Worm (Caenorhabditis elegans) whole organism, young adult: ENCODE data around the gene slc-17.7.

ENCODE experiments used
- B0019.2 ChIP-seq: fragments of 200-800 bp; sonication (Bioruptor generic); conservative IDR thresholded peaks from 2 replicates; pipeline ENCODE4 v1.3.6; 2022; ENCODE audit warnings: missing genetic modification reagents, missing genetic modification characterization, missing compliant biosample characterization
- B0261.1 ChIP-seq: sonication (generic microtip); optimal IDR thresholded peaks from 2 replicates; lab custom pipeline; 2016; ENCODE audit warnings: mild to moderate bottlenecking, missing genetic modification characterization, moderate library complexity, missing compliant biosample characterization
- F39B2.1 ChIP-seq: fragments of 200-800 bp; sonication (Bioruptor generic); IDR thresholded peaks from 2 replicates; pipeline ENCODE4 v1.3.6; 2022; ENCODE audit warnings: missing genetic modification reagents, missing genetic modification characterization, missing compliant biosample characterization
- F52B5.7 ChIP-seq: sonication (generic microtip); optimal IDR thresholded peaks from 2 replicates; lab custom pipeline; 2016; ENCODE audit warnings: mild to moderate bottlenecking, missing genetic modification characterization, missing compliant biosample characterization
- F55B11.4 ChIP-seq: sonication (generic microtip); optimal IDR thresholded peaks from 2 replicates; lab custom pipeline; 2016; ENCODE audit warnings: missing compliant biosample characterization, missing genetic modification characterization, borderline replicate concordance; ENCODE audit not compliant: insufficient read depth
- F57A8.1 ChIP-seq: fragments of 200-800 bp; sonication (Bioruptor generic); optimal IDR thresholded peaks from 2 replicates; lab custom pipeline; 2018; ENCODE audit warnings: mild to moderate bottlenecking, missing genetic modification characterization, moderate library complexity, missing compliant biosample characterization
- K11D2.4 ChIP-seq: fragments of 200-800 bp; sonication (Bioruptor generic); IDR thresholded peaks from 2 replicates; pipeline ENCODE4 v1.3.6; 2022; ENCODE audit warnings: missing genetic modification reagents, missing genetic modification characterization, missing compliant biosample characterization
- T26A5.8 ChIP-seq: sonication (generic microtip); optimal IDR thresholded peaks from 2 replicates; lab custom pipeline; 2016; ENCODE audit warnings: missing genetic modification characterization, missing compliant biosample characterization
- Y56A3A.18 ChIP-seq: fragments of 200-800 bp; sonication (Bioruptor generic); IDR thresholded peaks from 2 replicates; pipeline ENCODE4 v1.3.6; 2022; ENCODE audit warnings: missing genetic modification reagents, missing genetic modification characterization, missing compliant biosample characterization
- Y67H2A.10 ChIP-seq: fragments of 200-800 bp; sonication (Bioruptor generic); conservative IDR thresholded peaks from 2 replicates; pipeline ENCODE4 v1.3.6; 2022; ENCODE audit warnings: missing genetic modification reagents, missing genetic modification characterization, missing compliant biosample characterization
- Y95B8A.8 ChIP-seq: fragments of 200-800 bp; sonication (Bioruptor generic); IDR thresholded peaks from 2 replicates; pipeline ENCODE4 v1.3.6; 2022; ENCODE audit warnings: missing genetic modification reagents, missing genetic modification characterization, missing compliant biosample characterization
- athp-1 ChIP-seq: sonication (generic microtip); optimal IDR thresholded peaks from 2 replicates; lab custom pipeline; 2017; ENCODE audit warnings: mild to moderate bottlenecking, missing genetic modification characterization, missing compliant biosample characterization
- bed-2 ChIP-seq: fragments of 200-800 bp; sonication (Bioruptor generic); IDR thresholded peaks from 2 replicates; pipeline ENCODE4 v1.3.6; 2022; ENCODE audit warnings: missing genetic modification reagents, missing genetic modification characterization, missing compliant biosample characterization
- cebp-2 ChIP-seq: fragments of 200-800 bp; sonication (Bioruptor generic); IDR thresholded peaks from 2 replicates; pipeline ENCODE4 v1.3.6; 2022; ENCODE audit warnings: missing genetic modification characterization, missing compliant biosample characterization
- ceh-100 ChIP-seq: fragments of 200-800 bp; sonication (Bioruptor generic); IDR thresholded peaks from 2 replicates; pipeline ENCODE4 v1.3.6; 2022; ENCODE audit warnings: missing genetic modification reagents, missing genetic modification characterization, missing compliant biosample characterization
- egl-18 ChIP-seq: fragments of 200-800 bp; sonication (Bioruptor generic); IDR thresholded peaks from 2 replicates; pipeline ENCODE4 v1.3.6; 2022; ENCODE audit warnings: missing genetic modification reagents, missing genetic modification characterization, missing compliant biosample characterization
- him-1 ChIP-seq: sonication (generic microtip); optimal IDR thresholded peaks from 2 replicates; lab custom pipeline; 2016; ENCODE audit warnings: missing genotype, missing genetic modification reagents, missing genetic modification characterization, missing compliant biosample characterization
- let-526 ChIP-seq: fragments of 200-800 bp; sonication (Bioruptor generic); IDR thresholded peaks from 2 replicates; pipeline ENCODE4 v1.3.6; 2022; ENCODE audit warnings: missing genetic modification reagents, missing genetic modification characterization, missing compliant biosample characterization
- lin-26 ChIP-seq: fragments of 200-800 bp; sonication (Bioruptor generic); IDR thresholded peaks from 2 replicates; pipeline ENCODE4 v1.3.6; 2022; ENCODE audit warnings: missing genetic modification reagents, missing genetic modification characterization, missing compliant biosample characterization
- madf-3 ChIP-seq: fragments of 200-800 bp; sonication (Bioruptor generic); IDR thresholded peaks from 2 replicates; pipeline ENCODE4 v1.3.6; 2022; ENCODE audit warnings: missing genetic modification reagents, missing genetic modification characterization, missing compliant biosample characterization
- madf-8 ChIP-seq: fragments of 200-800 bp; sonication (Bioruptor generic); conservative IDR thresholded peaks from 2 replicates; pipeline ENCODE4 v1.3.6; 2022; ENCODE audit warnings: missing genetic modification reagents, missing genetic modification characterization, missing compliant biosample characterization
- mel-28 ChIP-seq: sonication (generic microtip); optimal IDR thresholded peaks from 2 replicates; lab custom pipeline; 2016; ENCODE audit warnings: borderline replicate concordance, mild to moderate bottlenecking, missing genetic modification characterization, missing compliant biosample characterization
- mes-4 ChIP-seq: sonication (generic microtip); optimal IDR thresholded peaks from 2 replicates; lab custom pipeline; 2016; ENCODE audit warnings: missing genotype, missing genetic modification characterization, missing compliant biosample characterization
- nfyb-1 ChIP-seq: fragments of 200-800 bp; sonication (Bioruptor generic); IDR thresholded peaks from 2 replicates; pipeline ENCODE4 v1.3.6; 2022; ENCODE audit warnings: missing genetic modification reagents, missing genetic modification characterization, missing compliant biosample characterization
- nhr-120 ChIP-seq: fragments of 200-800 bp; sonication (Bioruptor generic); IDR thresholded peaks from 2 replicates; pipeline ENCODE4 v1.3.6; 2022; ENCODE audit warnings: missing genetic modification characterization, missing compliant biosample characterization
- nhr-80 ChIP-seq: sonication (generic microtip); optimal IDR thresholded peaks from 2 replicates; lab custom pipeline; 2016; ENCODE audit warnings: missing genetic modification characterization, missing compliant biosample characterization
- rcor-1 ChIP-seq: fragments of 200-800 bp; sonication (Bioruptor generic); IDR thresholded peaks from 2 replicates; pipeline ENCODE4 v1.3.6; 2022; ENCODE audit warnings: missing genetic modification reagents, missing genetic modification characterization, missing compliant biosample characterization
- rec-8 ChIP-seq, 2 experiments: sonication (generic microtip); optimal IDR thresholded peaks; 2 replicates each; lab custom pipeline; 2016; ENCODE audit warnings: mild to moderate bottlenecking in 2 of 2, missing genetic modification characterization in 2 of 2, missing genetic modification reagents in 2 of 2, missing genotype in 2 of 2, missing biosample characterization in 1 of 2, missing compliant biosample characterization in 1 of 2, moderate library complexity in 1 of 2
- repo-1 ChIP-seq: sonication (generic microtip); optimal IDR thresholded peaks from 2 replicates; lab custom pipeline; 2017; ENCODE audit warnings: mild to moderate bottlenecking, missing genetic modification characterization, missing compliant biosample characterization
- snpc-3.4 ChIP-seq: sonication (generic microtip); optimal IDR thresholded peaks from 2 replicates; lab custom pipeline; 2017; ENCODE audit warnings: missing genetic modification characterization, mild to moderate bottlenecking, missing compliant biosample characterization, antibody characterized with exemption, moderate library complexity, missing genotype, missing genetic modification reagents
- tbp1 ChIP-seq: fragments of 200-800 bp; sonication (Bioruptor generic); optimal IDR thresholded peaks from 2 replicates; lab custom pipeline; 2018; ENCODE audit warnings: mild to moderate bottlenecking, missing genetic modification characterization, missing compliant biosample characterization
- tlf-1 ChIP-seq: fragments of 200-800 bp; sonication (Bioruptor generic); optimal IDR thresholded peaks from 2 replicates; lab custom pipeline; 2018; ENCODE audit warnings: mild to moderate bottlenecking, missing genetic modification characterization, missing compliant biosample characterization
- unc-130 ChIP-seq: sonication (generic microtip); optimal IDR thresholded peaks from 2 replicates; lab custom pipeline; 2016; ENCODE audit warnings: missing genetic modification reagents, missing genetic modification characterization, missing compliant biosample characterization
- zim-3 ChIP-seq: sonication (generic microtip); optimal IDR thresholded peaks from 2 replicates; lab custom pipeline; 2017; ENCODE audit warnings: mild to moderate bottlenecking, missing genetic modification characterization, moderate library complexity, missing compliant biosample characterization
- ztf-25 ChIP-seq: fragments of 200-800 bp; sonication (Bioruptor generic); IDR thresholded peaks from 2 replicates; pipeline ENCODE4 v1.3.6; 2022; ENCODE audit warnings: missing genetic modification reagents, missing genetic modification characterization, missing compliant biosample characterization

The slc-17.7 gene

ce11 chrV:9266399-9266798, at the start of gene slc-17.7:
Gene slc-17.7, minus strand, starts transcription at chrV:9266499.
- TF ChIP-seq K11D2.4 (GFP tag; lab: Robert Waterston, UW) (no peak), bed-2 (no peak), mel-28 (tag; lab: Kevin White, UChicago) (no peak), F39B2.1 (GFP tag; lab: Robert Waterston, UW) (no peak), zim-3 (tag; lab: Kevin White, UChicago) (no peak)

ce11 chrV:9314408-9314807, 48.1 kb upstream of the slc-17.7 start:
- no peak for TF ChIP-seq B0019.2 (GFP tag; lab: Robert Waterston, UW)
- no peak for TF ChIP-seq mel-28 (tag; lab: Kevin White, UChicago)
- no peak for TF ChIP-seq rcor-1
- no peak for TF ChIP-seq mes-4 (tag; lab: Kevin White, UChicago)
- TF ChIP-seq egl-18 (GFP tag; lab: Robert Waterston, UW) = no peak
- TF ChIP-seq F55B11.4 = no peak
- TF ChIP-seq Y95B8A.8 = no peak
- no peak for TF ChIP-seq cebp-2
- TF ChIP-seq madf-8 (GFP tag; lab: Robert Waterston, UW) = no peak
- TF ChIP-seq ztf-25 (GFP tag; lab: Robert Waterston, UW) = no peak
- TF ChIP-seq F52B5.7 (tag; lab: Kevin White, UChicago) = no peak
- no peak for TF ChIP-seq tlf-1
- TF ChIP-seq F57A8.1 (GFP tag; lab: Kevin White, UChicago) = no peak
- TF ChIP-seq nhr-80 (tag; lab: Kevin White, UChicago) = no peak
- TF ChIP-seq unc-130 (GFP tag; lab: Kevin White, UChicago) = no peak
- no peak for TF ChIP-seq lin-26 (GFP tag; lab: Robert Waterston, UW)
- no peak for TF ChIP-seq B0261.1 (tag; lab: Kevin White, UChicago)
- no peak for TF ChIP-seq nfyb-1 (GFP tag; lab: Robert Waterston, UW)
- no peak for TF ChIP-seq tbp1 (GFP tag; lab: Kevin White, UChicago)

ce11 chrV:9312377-9312776, 46.1 kb upstream of the slc-17.7 start:
- TF ChIP-seq madf-3 (GFP tag; lab: Robert Waterston, UW) (0 out of 2 replicates have a peak, but pooled peaks have one; percentile 3), nhr-120 (GFP tag; lab: Robert Waterston, UW) (no peak)

ce11 chrV:9305116-9305515, 38.8 kb upstream of the slc-17.7 start, which contains the start of gene F44A2.3:
Gene F44A2.3, plus strand, starts transcription at chrV:9305416.
- TF ChIP-seq athp-1 (no peak), Y67H2A.10 (GFP tag; lab: Robert Waterston, UW) (no peak), Y56A3A.18 (GFP tag; lab: Robert Waterston, UW) (no peak), rec-8 (tag; optimal IDR thresholded peaks at IDR 0.05; lab: Kevin White, UChicago) (no peak), F55B11.4 (no peak), repo-1 (tag; lab: Kevin White, UChicago) (no peak), ceh-100 (GFP tag; lab: Robert Waterston, UW) (no peak), snpc-3.4 (tag; lab: Kevin White, UChicago) (no peak), T26A5.8 (tag; lab: Kevin White, UChicago) (no peak), let-526 (no peak), him-1 (tag; lab: Kevin White, UChicago) (no peak)
- TF ChIP-seq, all 124 proteins: peak for 0
